Fruit fly (Drosophila melanogaster) whole organism, embryonic: ENCODE data around the gene CG5191.

Experiments
- ATbp ChIP-seq: fragments of 200-800 bp; sonication (Bioruptor generic); optimal IDR thresholded peaks from 2 replicates; lab custom pipeline; 2017; ENCODE audit warnings: missing biosample characterization, mild to moderate bottlenecking, missing genetic modification characterization, missing genetic modification reagents
- CG10209 ChIP-seq: fragments of 200-800 bp; sonication (Bioruptor generic); optimal IDR thresholded peaks from 3 replicates; lab custom pipeline; 2017; ENCODE audit warnings: missing biosample characterization, mild to moderate bottlenecking, missing genetic modification characterization, missing genetic modification reagents
- CG10366 ChIP-seq: fragments of 200-800 bp; sonication (Bioruptor generic); IDR thresholded peaks from 2 replicates; pipeline ENCODE4 v1.3.6; 2022; ENCODE audit warnings: missing biosample characterization, missing genetic modification characterization
- CG10543 ChIP-seq: fragments of 200-800 bp; sonication (Bioruptor generic); optimal IDR thresholded peaks from 3 replicates; lab custom pipeline; 2017; ENCODE audit warnings: missing biosample characterization, mild to moderate bottlenecking, missing genetic modification characterization, moderate library complexity
- CG11398 ChIP-seq: fragments of 200-800 bp; sonication (Bioruptor generic); optimal IDR thresholded peaks from 2 replicates; lab custom pipeline; 2016; ENCODE audit warnings: missing biosample characterization, missing genetic modification characterization
- CG12104 ChIP-seq: fragments of 200-800 bp; sonication (Bioruptor generic); optimal IDR thresholded peaks from 3 replicates; lab custom pipeline; 2016; ENCODE audit warnings: missing biosample characterization, missing genetic modification characterization
- CG12659 ChIP-seq: fragments of 200-800 bp; sonication (Bioruptor generic); optimal IDR thresholded peaks from 3 replicates; lab custom pipeline; 2017; ENCODE audit warnings: mild to moderate bottlenecking, missing biosample characterization, missing genetic modification reagents, missing genetic modification characterization
- CG13287 ChIP-seq: fragments of 200-800 bp; sonication (Bioruptor generic); IDR thresholded peaks from 2 replicates; pipeline ENCODE4 v1.3.6; 2022; ENCODE audit warnings: missing biosample characterization, missing genetic modification characterization; ENCODE audit not compliant: partially characterized antibody
- CG14710 ChIP-seq: fragments of 200-800 bp; sonication (Bioruptor generic); optimal IDR thresholded peaks from 3 replicates; lab custom pipeline; 2019; ENCODE audit warnings: missing biosample characterization, mild to moderate bottlenecking, missing genetic modification characterization, moderate library complexity
- CG15696 ChIP-seq: fragments of 200-800 bp; sonication (Bioruptor generic); optimal IDR thresholded peaks from 2 replicates; lab custom pipeline; 2019; ENCODE audit warnings: missing biosample characterization, mild to moderate bottlenecking, missing genetic modification characterization, moderate library complexity
- CG16779 ChIP-seq: fragments of 200-800 bp; sonication (Bioruptor generic); IDR thresholded peaks from 2 replicates; pipeline ENCODE4 v1.3.6; 2022; ENCODE audit warnings: missing biosample characterization, missing genetic modification characterization
- CG16813 ChIP-seq: fragments of 200-800 bp; sonication (Bioruptor generic); IDR thresholded peaks from 3 replicates; pipeline ENCODE4 v1.3.6; 2022; ENCODE audit warnings: missing biosample characterization, missing genetic modification characterization; ENCODE audit not compliant: partially characterized antibody
- CG17361 ChIP-seq: fragments of 200-800 bp; sonication (Bioruptor generic); IDR thresholded peaks from 3 replicates; pipeline ENCODE4 v1.3.6; 2022; ENCODE audit warnings: missing biosample characterization, missing genetic modification characterization
- CG17912 ChIP-seq: fragments of 200-800 bp; sonication (Bioruptor generic); optimal IDR thresholded peaks from 2 replicates; lab custom pipeline; 2018; ENCODE audit warnings: missing biosample characterization, mild to moderate bottlenecking, missing genetic modification characterization
- CG3065 ChIP-seq: fragments of 200-800 bp; sonication (Bioruptor generic); optimal IDR thresholded peaks from 2 replicates; lab custom pipeline; 2016; ENCODE audit warnings: missing biosample characterization, missing genetic modification characterization
- CG31441 ChIP-seq: fragments of 200-800 bp; sonication (Bioruptor generic); IDR thresholded peaks from 2 replicates; pipeline ENCODE4 v1.3.6; 2022; ENCODE audit warnings: missing biosample characterization, missing genetic modification characterization
- CG6689 ChIP-seq: fragments of 200-800 bp; sonication (Bioruptor generic); IDR thresholded peaks from 2 replicates; pipeline ENCODE4 v1.3.6; 2022; ENCODE audit warnings: missing biosample characterization, missing genetic modification characterization
- CG6813 ChIP-seq: fragments of 200-800 bp; sonication (Bioruptor generic); optimal IDR thresholded peaks from 2 replicates; lab custom pipeline; 2017; ENCODE audit warnings: missing biosample characterization, missing genetic modification characterization, mild to moderate bottlenecking, moderate library complexity, missing genetic modification reagents
- CG7745 ChIP-seq: fragments of 200-800 bp; sonication (Bioruptor generic); optimal IDR thresholded peaks from 2 replicates; lab custom pipeline; 2018; ENCODE audit warnings: missing biosample characterization, mild to moderate bottlenecking, missing genetic modification characterization, moderate library complexity
- CG7839 ChIP-seq: fragments of 200-800 bp; sonication (Bioruptor generic); optimal IDR thresholded peaks from 3 replicates; lab custom pipeline; 2018; ENCODE audit warnings: missing biosample characterization, mild to moderate bottlenecking, missing genetic modification characterization, moderate library complexity
- CG7928 ChIP-seq: fragments of 200-800 bp; sonication (Bioruptor generic); optimal IDR thresholded peaks from 2 replicates; lab custom pipeline; 2017; ENCODE audit warnings: missing biosample characterization, mild to moderate bottlenecking, missing genetic modification characterization
- CG9817 ChIP-seq: fragments of 200-800 bp; sonication (Bioruptor generic); optimal IDR thresholded peaks from 2 replicates; lab custom pipeline; 2018; ENCODE audit warnings: missing biosample characterization, mild to moderate bottlenecking, missing genetic modification characterization, moderate library complexity
- CrebB ChIP-seq: fragments of 200-800 bp; sonication (Bioruptor generic); optimal IDR thresholded peaks from 3 replicates; lab custom pipeline; 2018; ENCODE audit warnings: missing biosample characterization, mild to moderate bottlenecking, missing genetic modification characterization
- Fer2 ChIP-seq: fragments of 200-800 bp; sonication (Bioruptor generic); optimal IDR thresholded peaks from 2 replicates; lab custom pipeline; 2018; ENCODE audit warnings: missing biosample characterization, mild to moderate bottlenecking, missing genetic modification characterization, moderate library complexity
- Hmx ChIP-seq: fragments of 200-800 bp; sonication (Bioruptor generic); optimal IDR thresholded peaks from 2 replicates; lab custom pipeline; 2016; ENCODE audit warnings: missing biosample characterization, missing genetic modification characterization
- Nf-YA ChIP-seq: fragments of 200-800 bp; sonication (Bioruptor generic); IDR thresholded peaks from 2 replicates; pipeline ENCODE4 v1.3.6; 2022; ENCODE audit warnings: missing biosample characterization, missing genetic modification characterization
- Nf-YB ChIP-seq: fragments of 200-800 bp; sonication (Bioruptor generic); optimal IDR thresholded peaks from 3 replicates; lab custom pipeline; 2019; ENCODE audit warnings: missing biosample characterization, mild to moderate bottlenecking, missing genetic modification characterization, moderate library complexity
- Oaz ChIP-seq: fragments of 200-800 bp; sonication (Bioruptor generic); IDR thresholded peaks from 2 replicates; pipeline ENCODE4 v1.3.6; 2022; ENCODE audit warnings: missing biosample characterization, missing genetic modification characterization
- Pdp1 ChIP-seq, 2 experiments: fragments of 200-800 bp; sonication (Bioruptor generic); optimal IDR thresholded peaks; 3 replicates each; lab custom pipeline; 2016; ENCODE audit warnings: missing biosample characterization in 2 of 2, missing genetic modification characterization in 2 of 2, mild to moderate bottlenecking in 1 of 2, moderate library complexity in 1 of 2
- Stat92E ChIP-seq, 3 experiments: fragments of >200 bp in 2 of 3; fragments of 200-800 bp in 1 of 3; sonication (Bioruptor generic) in 1 of 3; optimal IDR thresholded peaks; 2 replicates each; lab custom pipeline; 2017 to 2019; ENCODE audit warnings: missing biosample characterization in 3 of 3, missing genetic modification characterization in 3 of 3, mild to moderate bottlenecking in 1 of 3, moderate library complexity in 1 of 3
- Trl ChIP-seq, 3 experiments: fragments of >200 bp in 2 of 3; fragments of 200-800 bp in 1 of 3; sonication (Bioruptor generic) in 1 of 3; optimal IDR thresholded peaks; 2 replicates in 1 of 3; 3 replicates in 2 of 3; lab custom pipeline; 2016 to 2017; ENCODE audit warnings: missing biosample characterization in 1 of 3, missing genetic modification characterization in 1 of 3
- ab ChIP-seq: fragments of 200-800 bp; sonication (Bioruptor generic); optimal IDR thresholded peaks from 2 replicates; lab custom pipeline; 2016; ENCODE audit warnings: missing biosample characterization, missing genetic modification characterization
- ac ChIP-seq: fragments of 200-800 bp; sonication (Bioruptor generic); optimal IDR thresholded peaks from 3 replicates; lab custom pipeline; 2017; ENCODE audit warnings: missing biosample characterization, mild to moderate bottlenecking, missing genetic modification characterization
- ara ChIP-seq: fragments of 200-800 bp; sonication (Bioruptor generic); IDR thresholded peaks from 2 replicates; pipeline ENCODE4 v1.3.6; 2022; ENCODE audit warnings: missing biosample characterization, missing genetic modification characterization
- ase ChIP-seq: fragments of 200-800 bp; sonication (Bioruptor generic); IDR thresholded peaks from 3 replicates; pipeline ENCODE4 v1.3.6; 2022; ENCODE audit warnings: missing biosample characterization, missing genetic modification characterization
- ato ChIP-seq: fragments of 200-800 bp; sonication (Bioruptor generic); IDR thresholded peaks from 2 replicates; pipeline ENCODE4 v1.3.6; 2022; ENCODE audit warnings: missing biosample characterization, missing genetic modification characterization; ENCODE audit not compliant: partially characterized antibody
- da ChIP-seq: fragments of 200-800 bp; sonication (Bioruptor generic); optimal IDR thresholded peaks from 2 replicates; lab custom pipeline; 2016; ENCODE audit warnings: missing biosample characterization, missing genetic modification characterization
- fd96Cb ChIP-seq: fragments of 200-800 bp; sonication (Bioruptor generic); optimal IDR thresholded peaks from 2 replicates; lab custom pipeline; 2018; ENCODE audit warnings: missing biosample characterization, mild to moderate bottlenecking, missing genetic modification characterization, moderate library complexity
- grn ChIP-seq: fragments of 200-800 bp; sonication (Bioruptor generic); optimal IDR thresholded peaks from 3 replicates; lab custom pipeline; 2017; ENCODE audit warnings: missing biosample characterization, missing genetic modification characterization
- hb ChIP-seq: fragments of 200-800 bp; sonication (Bioruptor generic); IDR thresholded peaks from 3 replicates; pipeline ENCODE4 v1.3.6; 2022; ENCODE audit warnings: missing biosample characterization, missing genetic modification characterization; ENCODE audit not compliant: partially characterized antibody
- mam ChIP-seq: fragments of 200-800 bp; sonication (Bioruptor generic); optimal IDR thresholded peaks from 3 replicates; lab custom pipeline; 2016; ENCODE audit warnings: missing biosample characterization, missing genetic modification characterization
- odd ChIP-seq: fragments of 200-800 bp; sonication (Bioruptor generic); optimal IDR thresholded peaks from 2 replicates; lab custom pipeline; 2017; ENCODE audit warnings: missing biosample characterization, mild to moderate bottlenecking, missing genetic modification characterization
- onecut ChIP-seq: fragments of 200-800 bp; sonication (Bioruptor generic); IDR thresholded peaks from 2 replicates; pipeline ENCODE4 v1.3.6; 2022; ENCODE audit warnings: missing biosample characterization, missing genetic modification characterization
- pb ChIP-seq: fragments of 200-800 bp; sonication (Bioruptor generic); optimal IDR thresholded peaks from 3 replicates; lab custom pipeline; 2016; ENCODE audit warnings: missing biosample characterization, missing genetic modification characterization
- sd ChIP-seq: fragments of 200-800 bp; sonication (Bioruptor generic); optimal IDR thresholded peaks from 3 replicates; lab custom pipeline; 2018; ENCODE audit warnings: missing biosample characterization, mild to moderate bottlenecking, missing genetic modification characterization, moderate library complexity
- tna ChIP-seq: fragments of 200-800 bp; sonication (Bioruptor generic); IDR thresholded peaks from 2 replicates; pipeline ENCODE4 v1.3.6; 2022; ENCODE audit warnings: missing biosample characterization, missing genetic modification characterization; ENCODE audit not compliant: partially characterized antibody
- wek ChIP-seq: fragments of 200-800 bp; sonication (Bioruptor generic); optimal IDR thresholded peaks from 3 replicates; lab custom pipeline; 2018; ENCODE audit warnings: missing biosample characterization, mild to moderate bottlenecking, missing genetic modification characterization, moderate library complexity

The CG5191 gene

dm6 chr3R:20542283-20543144 is 18.2 kb upstream of the CG5191 start (continued):
- TF ChIP-seq CG10543 (GFP tag; lab: Kevin White, UChicago) (peak; percentile 9), ase (GFP tag; lab: Robert Waterston, UW) (no peak), Nf-YB (peak; percentile 33), CG7839 (tag; lab: Kevin White, UChicago) (no peak), ac (GFP tag; lab: Kevin White, UChicago) (peak; percentile 62), Stat92E (GFP tag; optimal IDR thresholded peaks at IDR 0.05; lab: Kevin White, UChicago) (no peak), CG10209 (GFP tag; lab: Kevin White, UChicago) (peak; percentile 64), CG10366 (no peak), hb (GFP tag; lab: Robert Waterston, UW) (no peak), CrebB (peak; percentile 67), CG13287 (no peak), CG7928 (GFP tag; lab: Kevin White, UChicago) (no peak), CG11398 (GFP tag; lab: Kevin White, UChicago) (peak; percentile 48), CG12104 (GFP tag; lab: Kevin White, UChicago) (no peak), CG31441 (GFP tag; lab: Robert Waterston, UW) (no peak; the same call in 1 of the 2 replicates), CG3065 (GFP tag; lab: Kevin White, UChicago) (peak; percentile 9), Nf-YA (no peak), pb (GFP tag; lab: Kevin White, UChicago) (no peak), CG16779 (GFP tag; lab: Robert Waterston, UW) (no peak), onecut (GFP tag; lab: Robert Waterston, UW) (peak; percentile 32; the same call in 1 of the 2 replicates), CG15696 (tag; lab: Kevin White, UChicago) (peak; percentile 90), CG17361 (peak; percentile 42; the same call in 2 of the 3 replicates), ara (GFP tag; lab: Robert Waterston, UW) (no peak), ab (no peak), Oaz (GFP tag; lab: Robert Waterston, UW) (no peak), CG9817 (tag; lab: Kevin White, UChicago) (peak; percentile 32), ato (GFP tag; lab: Robert Waterston, UW) (no peak), odd (peak; percentile 54), wek (GFP tag; lab: Kevin White, UChicago) (peak; percentile 60), CG14710 (tag; lab: Kevin White, UChicago) (peak; percentile 63), sd (tag; lab: Kevin White, UChicago) (no peak), Fer2 (tag; lab: Kevin White, UChicago) (peak; percentile 18), fd96Cb (tag; lab: Kevin White, UChicago) (no peak), da (GFP tag; lab: Kevin White, UChicago) (no peak), CG6813 (GFP tag; lab: Kevin White, UChicago) (peak; percentile 77), ATbp (GFP tag; lab: Kevin White, UChicago) (peak; percentile 79), CG7745 (peak; percentile 75), CG6689 (GFP tag; lab: Robert Waterston, UW) (no peak), CG12659 (GFP tag; lab: Kevin White, UChicago) (peak; percentile 50), grn (GFP tag; lab: Kevin White, UChicago) (peak; percentile 29), CG16813 (GFP tag; lab: Robert Waterston, UW) (no peak), Hmx (GFP tag; lab: Kevin White, UChicago) (no peak), Pdp1 (GFP tag; optimal IDR thresholded peaks at IDR 0.05; lab: Kevin White, UChicago) (peak in 1 of 2 experiments; percentile 4), tna (GFP tag; lab: Robert Waterston, UW) (no peak), Trl (optimal IDR thresholded peaks at IDR 0.05; lab: Kevin White, UChicago) (no peak), Trl (GFP tag; optimal IDR thresholded peaks at IDR 0.05; lab: Kevin White, UChicago) (peak; percentile 34), CG17912 (GFP tag; lab: Kevin White, UChicago) (no peak), mam (GFP tag; lab: Kevin White, UChicago) (no peak)
